Fruit fly (Drosophila melanogaster): ENCODE measurements around the gene CG14182.

- TF ChIP-seq kay (GFP tag; ENCODE audit: borderline replicate concordance) (no peak), CG33017 (tag; optimal IDR thresholded peaks at IDR 0.05) (no peak), Mnt (GFP tag; optimal IDR thresholded peaks at IDR 0.05) (no peak), Crg-1 (GFP tag; optimal IDR thresholded peaks at IDR 0.05) (no peak), CG7045 (GFP tag; optimal IDR thresholded peaks at IDR 0.05) (no peak), cnc (optimal IDR thresholded peaks at IDR 0.05) (no peak), toe (GFP tag; optimal IDR thresholded peaks at IDR 0.05) (no peak), pad (GFP tag; optimal IDR thresholded peaks at IDR 0.05) (no peak)
These were observed 10.7 kb downstream of the CG14182 start for dm6 chr3L:19968725-19969598.
